Fruit fly (Drosophila melanogaster): Measurements from ENCODE around the gene Cow.

The Cow gene

DNA sequence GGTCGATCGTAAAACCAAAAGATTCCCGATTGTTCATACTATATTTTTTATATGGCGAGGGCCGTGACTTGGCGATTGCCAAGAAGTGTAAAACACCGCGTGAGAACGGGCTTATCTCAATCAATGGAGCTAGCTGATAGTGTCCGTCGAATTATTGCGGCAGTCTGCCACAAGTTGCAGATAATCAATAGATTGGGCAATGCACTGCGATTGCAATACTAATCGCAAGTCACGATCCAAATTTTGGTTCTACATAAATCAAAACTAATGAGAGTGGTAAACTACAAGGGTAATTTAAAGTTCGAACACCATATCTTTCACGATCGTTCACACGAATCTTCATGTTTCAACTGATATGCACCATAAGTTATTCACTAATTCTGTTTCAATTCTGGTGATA is 55.8 kb downstream of the Cow start:
- TF ChIP-seq CG8478 (optimal IDR thresholded peaks at IDR 0.05) (no peak), CTCF (optimal IDR thresholded peaks at IDR 0.05) (no peak)

DNA sequence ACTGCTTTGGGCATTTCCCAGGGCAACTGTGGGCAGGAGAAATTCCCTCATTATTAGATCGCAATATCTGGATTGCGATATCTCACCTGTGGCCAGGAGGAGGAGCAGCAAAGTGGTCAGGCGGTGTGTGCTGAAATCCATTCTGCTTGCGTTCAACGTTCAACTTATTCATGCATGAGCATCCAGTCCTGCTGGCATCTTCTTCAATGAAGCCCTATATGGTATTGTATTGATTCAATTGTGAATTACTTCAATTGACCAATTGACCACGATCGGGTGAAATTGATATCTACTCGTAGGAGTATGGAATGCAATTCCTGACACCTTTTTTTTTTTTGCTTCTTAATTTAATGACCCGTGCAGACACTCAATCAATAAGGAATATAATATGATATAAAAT is 56.4 kb downstream of the Cow start:
- no peak for TF ChIP-seq CG8478 (optimal IDR thresholded peaks at IDR 0.05)
- no peak for TF ChIP-seq CTCF (optimal IDR thresholded peaks at IDR 0.05)

DNA sequence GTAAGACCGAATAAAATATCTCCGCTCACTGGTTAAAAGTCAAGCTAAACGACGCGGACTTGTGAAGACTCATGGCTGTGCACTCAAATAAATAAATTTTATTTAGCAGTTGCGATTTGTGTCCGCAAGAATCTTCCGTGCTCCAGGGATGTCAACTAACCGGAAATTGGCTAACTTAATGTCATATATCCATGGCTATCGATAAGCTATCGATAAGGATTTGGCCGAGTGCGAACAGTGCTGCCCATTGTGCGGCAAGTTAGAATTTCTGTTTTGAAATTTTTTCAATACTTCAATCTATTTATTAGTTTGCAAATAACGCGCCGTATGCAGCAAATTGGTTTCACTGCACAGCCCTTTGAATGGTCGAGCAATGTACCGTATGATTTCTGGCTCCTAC is 58.6 kb downstream of the Cow start, which contains the start of gene p53:
p53 (minus strand) TSS at position 147 of the 400 bp plus-strand sequence.
- TF ChIP-seq CTCF (optimal IDR thresholded peaks at IDR 0.05) (peak in 1 of 2 experiments; percentile 3), CG8478 (optimal IDR thresholded peaks at IDR 0.05) (no peak)

DNA sequence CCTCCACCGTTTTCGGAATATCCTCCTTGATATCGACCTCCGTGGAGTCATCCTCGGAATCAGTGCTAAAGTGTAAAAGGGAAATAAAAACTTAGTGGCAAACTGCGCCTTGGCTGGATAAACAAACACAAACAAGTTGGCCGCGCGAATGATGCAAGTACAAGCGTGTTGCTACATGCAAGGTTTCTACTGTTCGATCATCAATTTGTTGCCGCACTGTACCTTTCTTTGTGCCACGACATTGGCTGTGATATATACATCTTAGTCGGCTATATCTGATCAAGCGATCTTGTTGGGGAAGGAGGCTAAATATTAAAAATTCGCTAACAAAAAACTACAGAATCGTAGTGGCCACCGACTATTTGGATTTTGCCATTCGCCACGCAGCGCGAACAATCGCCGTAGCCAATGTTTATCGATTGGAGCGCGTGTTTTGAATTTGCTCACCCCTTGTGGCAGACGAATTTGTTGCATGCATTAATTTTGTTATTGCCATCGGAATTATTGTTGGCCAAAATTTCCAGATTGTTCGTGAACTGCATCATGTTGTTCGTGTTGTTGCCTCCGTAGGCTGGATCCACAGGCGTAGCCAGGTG is 59.3 kb downstream of the Cow start:
- TF ChIP-seq CTCF (optimal IDR thresholded peaks at IDR 0.05) (no peak), CG8478 (optimal IDR thresholded peaks at IDR 0.05) (no peak)

DNA sequence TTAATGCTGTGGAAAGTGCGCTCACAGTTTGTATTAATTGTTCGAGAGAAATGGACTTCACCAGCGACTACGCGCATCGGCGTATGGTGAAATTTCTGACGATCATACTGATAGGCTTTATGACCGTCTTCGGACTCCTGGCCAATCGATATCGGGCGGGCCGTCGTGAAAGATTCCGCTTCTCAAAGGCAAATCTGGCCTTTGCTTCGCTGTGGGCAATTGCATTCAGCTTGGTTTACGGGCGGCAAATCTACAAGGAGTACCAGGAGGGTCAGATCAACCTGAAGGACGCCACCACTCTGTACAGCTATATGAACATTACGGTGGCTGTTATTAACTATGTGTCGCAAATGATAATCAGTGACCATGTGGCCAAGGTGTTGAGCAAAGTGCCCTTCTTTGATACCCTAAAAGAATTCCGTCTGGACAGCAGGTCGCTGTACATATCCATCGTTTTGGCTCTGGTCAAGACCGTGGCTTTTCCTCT is 60.8 kb downstream of the Cow start, which contains the start of gene Gr94a:
Gr94a (plus strand) TSS at position 51 of the 487 bp plus-strand sequence.
- TF ChIP-seq CG8478 (optimal IDR thresholded peaks at IDR 0.05) = no peak

DNA sequence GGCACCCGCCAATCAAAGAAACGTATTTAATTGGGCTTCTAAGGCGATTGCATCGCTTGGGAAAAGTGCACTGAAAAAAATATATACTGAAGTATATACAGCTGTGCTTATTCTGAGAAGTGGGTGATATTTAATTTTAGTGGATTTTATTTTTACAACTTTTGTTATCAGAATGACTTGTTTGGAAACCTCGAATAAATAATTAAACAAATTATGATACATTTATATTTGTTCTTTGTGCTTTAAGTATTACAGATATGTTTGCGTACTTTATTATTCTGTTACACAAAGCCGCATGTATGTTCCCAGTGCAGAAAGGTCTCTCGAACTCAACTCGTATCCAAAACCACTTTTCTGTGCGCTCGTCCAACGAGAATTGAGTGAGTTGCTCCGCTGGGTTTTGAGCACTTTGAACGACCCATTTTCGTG is 63.8 kb downstream of the Cow start:
- TF ChIP-seq CTCF (optimal IDR thresholded peaks at IDR 0.05) = no peak
- TF ChIP-seq CG8478 (optimal IDR thresholded peaks at IDR 0.05) = no peak

DNA sequence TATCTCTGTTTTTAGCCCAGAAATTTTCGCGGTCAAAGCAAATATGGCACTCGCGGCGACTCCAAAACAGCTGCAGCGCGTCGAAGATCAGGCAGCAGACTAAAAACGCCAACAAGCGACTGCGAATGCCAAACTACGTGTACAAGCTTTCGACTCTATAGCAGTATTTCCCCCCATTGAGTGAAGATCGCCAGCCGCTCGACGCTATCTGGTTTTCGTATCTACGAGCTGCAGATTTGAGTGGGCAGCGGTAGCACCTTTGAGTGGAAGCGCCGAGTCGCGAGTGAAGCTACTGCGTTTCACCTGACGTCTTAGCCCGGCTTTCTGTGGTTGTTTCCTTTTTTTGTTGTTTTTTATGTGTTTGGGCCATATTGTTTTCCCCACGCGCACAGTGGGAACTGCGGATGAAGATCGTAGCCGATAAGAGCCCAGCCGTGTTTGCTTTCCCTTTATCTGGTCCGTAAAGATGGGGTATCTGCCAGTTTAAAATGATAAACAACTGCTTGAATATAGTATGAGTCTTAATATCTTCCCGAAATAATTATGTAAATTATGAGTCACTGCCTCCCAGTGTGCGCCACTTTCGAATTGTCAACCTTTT is 64.3 kb downstream of the Cow start, which contains the start of gene CG17121:
CG17121 (minus strand) TSS at position 126 of the 601 bp plus-strand sequence.
- no peak for TF ChIP-seq CG8478 (optimal IDR thresholded peaks at IDR 0.05)
- TF ChIP-seq CTCF (optimal IDR thresholded peaks at IDR 0.05) = no peak

DNA sequence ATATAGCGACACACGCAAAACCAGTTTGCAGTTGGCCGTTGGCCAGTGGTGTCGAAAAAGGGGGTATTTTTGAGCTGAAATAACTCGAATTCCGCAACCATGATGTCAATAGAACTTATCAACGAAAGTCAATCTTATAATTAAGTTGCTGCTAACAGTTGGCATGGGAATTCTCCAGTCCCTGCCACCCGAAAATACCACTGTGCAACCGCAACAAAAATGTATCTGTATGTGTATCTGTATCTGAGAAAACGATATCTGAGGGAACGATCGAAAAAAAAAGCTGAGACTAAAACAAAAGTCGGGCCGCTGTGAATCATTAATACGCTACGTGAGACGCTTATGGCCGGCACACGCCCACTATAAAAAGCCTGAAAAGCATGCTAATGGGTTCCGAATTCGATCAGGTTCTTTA is 66.0 kb downstream of the Cow start:
- no peak for TF ChIP-seq CG8478 (optimal IDR thresholded peaks at IDR 0.05)
- TF ChIP-seq CTCF (optimal IDR thresholded peaks at IDR 0.05) = no peak

DNA sequence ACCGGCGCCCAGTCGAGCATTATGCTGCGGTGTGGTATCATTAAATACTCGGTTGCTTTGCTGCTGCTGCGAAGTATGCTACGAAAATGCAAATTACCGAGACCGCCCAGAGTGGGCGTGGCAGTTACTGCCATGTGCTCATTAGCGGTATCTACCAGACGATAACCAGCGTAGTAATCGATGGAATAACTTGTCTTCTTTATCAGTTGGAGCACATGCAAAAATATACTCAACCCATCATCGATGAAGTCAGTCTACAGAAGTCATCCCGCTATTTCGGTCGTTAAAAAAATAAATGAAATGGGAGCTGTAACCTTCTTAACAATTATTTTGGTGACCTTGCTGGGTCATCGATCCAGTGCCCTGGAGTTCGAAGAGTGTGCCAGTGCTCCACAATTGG is 68.8 kb downstream of the Cow start, which contains the start of gene CG13837:
CG13837 (plus strand) TSS at position 301 of the 400 bp plus-strand sequence.
- TF ChIP-seq CG8478 (optimal IDR thresholded peaks at IDR 0.05) = no peak

DNA sequence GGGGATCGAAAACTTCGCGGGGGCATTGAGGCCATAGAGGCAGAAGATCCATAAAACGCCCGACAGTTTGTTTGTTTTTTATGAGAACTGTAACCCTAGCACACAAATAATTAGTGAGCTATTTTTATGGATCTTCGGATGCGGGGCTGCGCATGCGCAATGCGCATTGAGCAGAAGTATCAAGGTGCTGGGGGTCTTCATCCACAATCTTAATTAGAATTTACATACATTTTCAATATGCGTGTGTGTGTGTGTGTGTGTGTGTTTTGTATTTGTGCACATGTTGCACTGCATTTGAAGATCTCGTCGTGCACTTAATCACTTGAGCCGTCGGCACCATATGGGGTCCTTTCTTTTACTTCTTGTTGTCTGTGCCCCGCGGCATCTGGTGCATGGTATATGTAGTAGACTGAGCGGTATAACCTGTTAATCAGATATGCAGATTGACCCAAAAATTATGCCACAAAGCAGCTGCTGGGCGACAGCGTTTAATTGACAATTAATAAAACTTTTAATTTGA is 69.7 kb downstream of the Cow start:
- TF ChIP-seq CTCF (optimal IDR thresholded peaks at IDR 0.05) = no peak
- TF ChIP-seq CG8478 (optimal IDR thresholded peaks at IDR 0.05) = no peak

DNA sequence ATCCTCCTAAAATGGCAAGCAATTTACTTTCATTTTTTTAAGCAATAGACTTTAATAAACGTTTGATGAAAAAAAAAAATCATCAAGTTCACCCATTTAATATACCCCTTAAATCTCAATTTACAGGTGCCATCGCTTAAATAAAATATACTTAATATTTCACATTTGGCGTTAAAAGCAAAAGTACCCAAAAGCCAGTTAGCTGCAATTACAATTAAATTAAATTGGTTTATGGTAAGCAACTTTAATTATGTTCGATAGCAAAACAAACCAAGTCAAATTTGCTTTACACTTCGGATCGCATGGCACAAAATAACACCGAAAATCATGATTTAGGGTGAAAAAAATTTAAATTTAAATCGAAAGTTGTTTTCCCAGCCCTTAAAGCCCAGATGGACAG is 70.6 kb downstream of the Cow start, which contains the start of gene CG13838:
CG13838 (plus strand) TSS at position 301 of the 400 bp plus-strand sequence.
- no peak for TF ChIP-seq CTCF (optimal IDR thresholded peaks at IDR 0.05)
- no peak for TF ChIP-seq CG8478 (optimal IDR thresholded peaks at IDR 0.05)

DNA sequence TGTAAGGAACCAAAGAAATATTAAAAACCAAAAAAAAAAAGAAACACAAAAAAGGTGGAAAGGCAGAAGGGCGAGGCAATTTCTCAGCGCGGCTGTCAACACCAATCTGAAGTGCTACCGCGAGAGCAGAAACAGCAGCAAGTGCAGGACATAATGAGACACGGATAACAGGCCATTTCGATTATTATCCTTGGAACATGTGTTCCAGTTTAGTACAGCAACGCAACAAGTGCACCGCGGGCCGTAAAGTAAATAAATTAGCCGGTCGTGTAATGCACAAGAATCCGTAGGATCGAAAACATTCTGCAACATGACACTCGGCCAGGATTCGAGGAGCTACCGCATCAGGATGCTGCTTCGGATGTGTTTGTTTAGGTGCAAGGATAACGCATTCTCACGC is 74.5 kb downstream of the Cow start:
- TF ChIP-seq CG8478 (optimal IDR thresholded peaks at IDR 0.05) (no peak), CTCF (optimal IDR thresholded peaks at IDR 0.05) (no peak)

DNA sequence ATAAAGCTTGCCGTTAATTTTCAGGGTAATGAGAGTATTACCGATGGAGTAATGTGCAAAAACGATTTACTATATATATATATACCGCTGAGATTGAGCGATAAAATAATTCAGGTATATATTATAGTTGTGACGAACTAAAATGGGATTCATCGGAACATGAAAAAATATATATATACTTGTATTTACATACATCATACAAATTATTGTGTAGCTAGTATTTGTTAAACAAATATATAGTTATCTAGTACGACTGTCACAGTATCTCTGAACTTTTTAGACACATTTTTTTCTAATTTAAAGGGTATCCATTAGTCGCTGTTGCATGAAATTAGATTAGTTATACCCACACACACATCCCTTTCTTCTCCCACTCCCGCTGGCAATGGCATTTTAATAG is 76.2 kb downstream of the Cow start:
- TF ChIP-seq CTCF (optimal IDR thresholded peaks at IDR 0.05) (no peak), CG8478 (optimal IDR thresholded peaks at IDR 0.05) (no peak)

DNA sequence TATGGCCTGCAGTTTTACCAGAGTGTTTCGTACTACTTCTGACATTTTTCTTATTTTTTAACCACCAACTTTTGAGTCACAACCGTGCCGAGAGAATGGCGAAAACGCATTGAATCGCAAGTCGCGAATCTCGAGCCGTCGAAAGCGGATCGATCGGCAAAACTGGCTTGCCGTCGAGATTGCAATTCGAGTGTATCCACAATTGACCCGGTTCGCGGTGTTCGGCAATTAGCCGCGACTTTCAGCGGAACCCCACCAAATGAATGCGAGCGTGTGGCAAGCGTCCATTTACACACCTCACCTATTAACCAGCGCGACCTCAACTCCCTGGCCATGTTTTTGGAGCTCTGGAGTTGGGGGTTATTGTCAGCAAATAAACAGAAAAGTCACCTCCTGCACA is 77.1 kb downstream of the Cow start, which contains the start of gene CG13833:
CG13833 (minus strand) TSS at position 101 of the 400 bp plus-strand sequence.
- no peak for TF ChIP-seq CG8478 (optimal IDR thresholded peaks at IDR 0.05)
- no peak for TF ChIP-seq CTCF (optimal IDR thresholded peaks at IDR 0.05)

DNA sequence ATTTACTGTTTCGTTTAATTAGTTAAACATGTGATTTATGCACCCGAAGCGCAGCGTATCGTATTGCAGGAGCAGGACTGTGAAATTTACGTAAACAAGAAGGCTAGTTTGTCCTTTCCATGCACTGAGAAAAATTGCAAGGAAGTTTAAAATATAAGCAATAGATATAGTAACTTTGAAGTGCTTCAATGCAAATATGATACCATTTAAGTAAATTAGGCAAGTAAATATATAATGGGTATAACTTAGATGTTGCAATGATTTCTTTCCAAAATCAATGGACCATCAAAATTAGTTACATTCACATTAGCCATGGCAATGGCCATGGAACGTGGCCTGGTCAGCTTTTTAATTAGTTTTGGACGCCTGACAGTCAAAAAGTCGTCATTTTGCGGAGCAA is 81.6 kb downstream of the Cow start:
- TF ChIP-seq CTCF (optimal IDR thresholded peaks at IDR 0.05) (no peak), CG8478 (optimal IDR thresholded peaks at IDR 0.05) (no peak)

DNA sequence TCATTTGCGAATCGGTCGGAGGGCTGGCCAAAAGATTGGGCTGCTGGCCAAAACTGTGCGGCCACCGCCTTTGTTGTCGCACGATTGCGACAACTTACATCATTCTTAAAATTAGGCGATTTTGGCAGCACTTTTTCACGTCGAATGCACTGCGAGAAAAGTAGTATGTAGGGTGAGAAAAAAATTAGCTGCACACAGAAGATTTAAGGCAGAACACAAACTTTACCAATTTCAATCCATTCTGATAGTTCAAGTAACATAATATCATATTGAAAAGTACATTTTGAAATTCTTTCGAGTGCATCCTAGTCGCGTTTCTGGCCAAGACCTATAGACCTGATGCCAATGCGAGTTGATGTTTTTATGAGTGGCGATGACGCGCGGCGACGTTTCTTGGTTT is 84.0 kb downstream of the Cow start:
- no peak for TF ChIP-seq CG8478 (optimal IDR thresholded peaks at IDR 0.05)
- no peak for TF ChIP-seq CTCF (optimal IDR thresholded peaks at IDR 0.05)
